Worm (Caenorhabditis elegans) whole organism, young adult: ENCODE results near the gene str-162.

Experiments
- let-526 ChIP-seq: fragments of 200-800 bp; sonication (Bioruptor generic); IDR thresholded peaks from 2 replicates; pipeline ENCODE4 v1.3.6; 2022; ENCODE audit warnings: missing genetic modification reagents, missing genetic modification characterization, missing compliant biosample characterization
- madf-8 ChIP-seq: fragments of 200-800 bp; sonication (Bioruptor generic); conservative IDR thresholded peaks from 2 replicates; pipeline ENCODE4 v1.3.6; 2022; ENCODE audit warnings: missing genetic modification reagents, missing genetic modification characterization, missing compliant biosample characterization

DNA sequence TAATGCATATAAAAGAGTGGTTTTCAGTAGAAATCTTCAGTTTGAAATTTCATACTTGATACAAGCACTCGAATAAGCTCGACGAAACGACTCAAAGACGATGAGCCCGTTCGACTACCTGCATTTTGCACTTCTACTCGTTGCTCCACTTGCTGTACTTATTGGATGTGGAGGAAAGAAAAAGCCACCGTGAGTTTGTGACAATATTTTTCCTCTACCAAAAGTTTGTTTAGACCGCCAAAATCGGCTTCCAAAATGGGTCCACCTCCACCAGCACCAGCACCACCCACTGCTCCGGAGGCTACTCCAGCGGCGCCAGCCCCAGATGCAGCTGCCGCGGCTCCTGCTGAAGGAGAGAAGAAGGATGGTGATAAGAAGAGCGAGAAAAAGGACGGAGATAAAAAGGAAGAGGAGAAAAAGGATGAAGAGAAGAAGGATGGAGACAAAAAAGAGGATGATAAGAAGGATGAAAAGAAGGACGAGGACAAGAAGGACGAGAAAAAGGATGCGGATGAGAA, 15.0 kb upstream of the str-162 start, which contains the start of gene E03H12.5:
- TF ChIP-seq let-526 (no peak), madf-8 (GFP tag; lab: Robert Waterston, UW) (no peak)
